Worm (Caenorhabditis elegans) whole organism, late embryonic: ENCODE results near the gene ulp-4.

Experiments used
- C08G9.2 ChIP-seq: sonication (generic microtip); optimal IDR thresholded peaks from 2 replicates; lab custom pipeline; 2016; ENCODE audit warnings: mild to moderate bottlenecking, missing genetic modification characterization, moderate library complexity, missing compliant biosample characterization
- F13H6.1 ChIP-seq: sonication (generic microtip); optimal IDR thresholded peaks from 2 replicates; lab custom pipeline; 2016; ENCODE audit warnings: missing genetic modification characterization, missing compliant biosample characterization
- T23F11.4 ChIP-seq: fragments of 200-800 bp; sonication (Bioruptor generic); optimal IDR thresholded peaks from 2 replicates; lab custom pipeline; 2018; ENCODE audit warnings: mild to moderate bottlenecking, missing genetic modification characterization, missing compliant biosample characterization
- ceh-14 ChIP-seq: sonication (generic microtip); optimal IDR thresholded peaks from 2 replicates; lab custom pipeline; 2016; ENCODE audit warnings: missing genotype, missing genetic modification characterization, missing compliant biosample characterization
- ceh-24 ChIP-seq: sonication (generic microtip); optimal IDR thresholded peaks from 2 replicates; lab custom pipeline; 2016; ENCODE audit warnings: mild to moderate bottlenecking, missing genetic modification characterization, missing compliant biosample characterization
- ceh-45 ChIP-seq: fragments of 200-800 bp; sonication (Bioruptor generic); IDR thresholded peaks from 2 replicates; pipeline ENCODE4 v1.3.6; 2022; ENCODE audit warnings: missing genetic modification reagents, missing genetic modification characterization, missing compliant biosample characterization
- ceh-48 ChIP-seq: sonication (generic microtip); optimal IDR thresholded peaks from 2 replicates; lab custom pipeline; 2016; ENCODE audit warnings: missing genetic modification characterization, inconsistent platforms, missing compliant biosample characterization
- ceh-6 ChIP-seq: fragments of 200-800 bp; sonication (Bioruptor generic); optimal IDR thresholded peaks from 2 replicates; lab custom pipeline; 2018; ENCODE audit warnings: mild to moderate bottlenecking, missing genetic modification characterization, missing compliant biosample characterization
- dve-1 ChIP-seq: sonication (generic microtip); optimal IDR thresholded peaks from 2 replicates; lab custom pipeline; 2017; ENCODE audit warnings: antibody characterized with exemption, mild to moderate bottlenecking, missing genetic modification characterization, missing compliant biosample characterization
- elt-4 ChIP-seq: sonication (generic microtip); optimal IDR thresholded peaks from 2 replicates; lab custom pipeline; 2016; ENCODE audit warnings: missing genetic modification characterization, missing compliant biosample characterization
- ets-4 ChIP-seq: sonication (generic microtip); optimal IDR thresholded peaks from 2 replicates; lab custom pipeline; 2016; ENCODE audit warnings: missing genetic modification characterization, missing compliant biosample characterization
- eyg-1 ChIP-seq: sonication (generic microtip); optimal IDR thresholded peaks from 2 replicates; lab custom pipeline; 2016; ENCODE audit warnings: missing genotype, missing genetic modification characterization, missing compliant biosample characterization
- fkh-10 ChIP-seq: fragments of 150-350 bp; optimal IDR thresholded peaks from 2 replicates; lab custom pipeline; 2014; ENCODE audit warnings: missing biosample characterization, missing genetic modification reagents, missing genetic modification characterization
- hlh-30 ChIP-seq: sonication (generic microtip); optimal IDR thresholded peaks from 2 replicates; lab custom pipeline; 2017; ENCODE audit warnings: antibody characterized with exemption, missing genetic modification characterization, missing compliant biosample characterization; ENCODE audit not compliant: insufficient read depth
- hlh-6 ChIP-seq: sonication (generic microtip); optimal IDR thresholded peaks from 2 replicates; lab custom pipeline; 2016; ENCODE audit warnings: missing genotype, missing genetic modification characterization, missing compliant biosample characterization
- hlh-8 ChIP-seq: sonication (generic microtip); optimal IDR thresholded peaks from 2 replicates; lab custom pipeline; 2016; ENCODE audit warnings: missing genotype, missing genetic modification characterization, missing compliant biosample characterization
- lim-6 ChIP-seq: sonication (generic microtip); optimal IDR thresholded peaks from 2 replicates; lab custom pipeline; 2016; ENCODE audit warnings: missing genetic modification characterization, missing compliant biosample characterization
- lin-11 ChIP-seq: fragments of 200-800 bp; sonication (Bioruptor generic); optimal IDR thresholded peaks from 2 replicates; lab custom pipeline; 2018; ENCODE audit warnings: mild to moderate bottlenecking, missing genetic modification characterization, missing compliant biosample characterization
- nfya-1 ChIP-seq: sonication (generic microtip); optimal IDR thresholded peaks from 2 replicates; lab custom pipeline; 2017; ENCODE audit warnings: missing genetic modification characterization, mild to moderate bottlenecking, missing compliant biosample characterization, antibody characterized with exemption, moderate library complexity
- odd-2 ChIP-seq: sonication (generic microtip); optimal IDR thresholded peaks from 2 replicates; lab custom pipeline; 2017; ENCODE audit warnings: antibody characterized with exemption, mild to moderate bottlenecking, missing genetic modification characterization, missing compliant biosample characterization
- pag-3 ChIP-seq: sonication (generic microtip); optimal IDR thresholded peaks from 2 replicates; lab custom pipeline; 2016; ENCODE audit warnings: missing compliant biosample characterization, missing genetic modification characterization, borderline replicate concordance
- pat-9 ChIP-seq: fragments of 200-800 bp; sonication (Bioruptor generic); optimal IDR thresholded peaks from 2 replicates; lab custom pipeline; 2018; ENCODE audit warnings: mild to moderate bottlenecking, missing genetic modification characterization, moderate library complexity, missing compliant biosample characterization
- pax-1 ChIP-seq: fragments of 150-350 bp; optimal IDR thresholded peaks from 2 replicates; lab custom pipeline; 2014; ENCODE audit warnings: missing biosample characterization, missing genetic modification characterization
- pha-2 ChIP-seq: sonication (generic microtip); optimal IDR thresholded peaks from 2 replicates; lab custom pipeline; 2017; ENCODE audit warnings: mild to moderate bottlenecking, missing genetic modification characterization, missing compliant biosample characterization
- pqm-1 ChIP-seq: sonication (generic microtip); optimal IDR thresholded peaks from 2 replicates; lab custom pipeline; 2016; ENCODE audit warnings: missing genetic modification characterization, missing compliant biosample characterization
- pros-1 ChIP-seq: fragments of 150-350 bp; optimal IDR thresholded peaks from 2 replicates; lab custom pipeline; 2014; ENCODE audit warnings: missing biosample characterization, missing genetic modification reagents, missing genetic modification characterization
- ref-2 ChIP-seq: sonication (generic microtip); optimal IDR thresholded peaks from 2 replicates; lab custom pipeline; 2016; ENCODE audit warnings: missing genetic modification characterization, missing compliant biosample characterization
- sox-2 ChIP-seq: fragments of 200-800 bp; sonication (Bioruptor generic); IDR thresholded peaks from 2 replicates; pipeline ENCODE4 v1.3.6; 2022; ENCODE audit warnings: missing genetic modification reagents, missing genetic modification characterization, missing compliant biosample characterization
- ttx-3 ChIP-seq: sonication (generic microtip); optimal IDR thresholded peaks from 2 replicates; lab custom pipeline; 2016; ENCODE audit warnings: missing genetic modification reagents, missing genetic modification characterization, missing compliant biosample characterization
- unc-42 ChIP-seq: sonication (generic microtip); optimal IDR thresholded peaks from 2 replicates; lab custom pipeline; 2016; ENCODE audit warnings: missing genotype, missing genetic modification characterization, missing compliant biosample characterization
- unc-55 ChIP-seq: sonication (generic microtip); optimal IDR thresholded peaks from 2 replicates; lab custom pipeline; 2017; ENCODE audit warnings: missing biosample characterization, missing genetic modification reagents, missing genetic modification characterization

ulp-4 gene

ce11 chrII:8143278-8143931 is 13.6 kb downstream of the ulp-4 start, which contains the start of the genes ints-11 and rpl-10:
Gene ints-11, minus strand, starts transcription at chrII:8143478.
Gene rpl-10, plus strand, starts transcription at chrII:8143881.
- TF ChIP-seq dve-1 (tag; lab: Kevin White, UChicago) (peak; percentile 4), pat-9 (no peak), nfya-1 (peak; percentile 51)
- TF ChIP-seq, all 69 proteins: peak for 2

- no peak for TF ChIP-seq lin-11 (tag; lab: Kevin White, UChicago)
- TF ChIP-seq ceh-24 (tag; lab: Kevin White, UChicago): no peak
- no peak for TF ChIP-seq ceh-14 (tag; lab: Kevin White, UChicago)
- no peak for TF ChIP-seq elt-4 (tag; lab: Kevin White, UChicago)
- no peak for TF ChIP-seq odd-2 (tag; lab: Kevin White, UChicago)
- no peak for TF ChIP-seq eyg-1 (tag; lab: Kevin White, UChicago)
- no peak for TF ChIP-seq pag-3 (tag; lab: Kevin White, UChicago)
- TF ChIP-seq ttx-3 (tag; lab: Kevin White, UChicago): no peak
- TF ChIP-seq hlh-30: no peak
- no peak for TF ChIP-seq pqm-1
- no peak for TF ChIP-seq C08G9.2 (tag; lab: Kevin White, UChicago)
- no peak for TF ChIP-seq ceh-6 (GFP tag; lab: Kevin White, UChicago)
- TF ChIP-seq T23F11.4 (GFP tag; lab: Kevin White, UChicago): no peak
These were observed 14.8 kb downstream of the ulp-4 start, which contains the start of gene F10B5.2 for ce11 chrII:8144543-8144942. Gene F10B5.2, plus strand, starts transcription at chrII:8144762.

ce11 chrII:8149930-8150329 is 20.2 kb downstream of the ulp-4 start, which contains the start of gene F10B5.3:
Gene F10B5.3, minus strand, starts transcription at chrII:8150030.
- TF ChIP-seq F13H6.1 (tag; lab: Kevin White, UChicago) (no peak), ceh-48 (tag; lab: Kevin White, UChicago) (no peak), pqm-1 (no peak), odd-2 (tag; lab: Kevin White, UChicago) (no peak)

ce11 chrII:8152711-8153325 is 23.1 kb downstream of the ulp-4 start:
- TF ChIP-seq unc-42 (tag; lab: Kevin White, UChicago) (peak; percentile 92), ceh-14 (tag; lab: Kevin White, UChicago) (no peak), ceh-45 (GFP tag; lab: Robert Waterston, UW) (no peak), F13H6.1 (tag; lab: Kevin White, UChicago) (no peak), T23F11.4 (GFP tag; lab: Kevin White, UChicago) (no peak), pax-1 (tag; lab: Kevin White, UChicago) (no peak), fkh-10 (no peak)

- TF ChIP-seq C08G9.2 (tag; lab: Kevin White, UChicago) (no peak), pha-2 (tag; lab: Kevin White, UChicago) (no peak), pax-1 (tag; lab: Kevin White, UChicago) (no peak), hlh-6 (tag; lab: Kevin White, UChicago) (no peak), pros-1 (tag; lab: Kevin White, UChicago) (no peak), ets-4 (tag; lab: Kevin White, UChicago) (no peak), unc-42 (tag; lab: Kevin White, UChicago) (no peak), hlh-8 (tag; lab: Kevin White, UChicago) (no peak), ref-2 (tag; lab: Kevin White, UChicago) (no peak), lim-6 (tag; lab: Kevin White, UChicago) (no peak), unc-55 (GFP tag; lab: Kevin White, UChicago) (no peak), sox-2 (GFP tag; lab: Robert Waterston, UW) (no peak)
- TF ChIP-seq, all 69 proteins: peak for 0
These were observed 27.1 kb downstream of the ulp-4 start, which contains the start of the genes tub-1 and tmem-138 for ce11 chrII:8156845-8157373. Gene tub-1, minus strand, starts transcription at chrII:8156945. Gene tmem-138, plus strand, starts transcription at chrII:8157323.
